Fruit fly (Drosophila melanogaster) whole organism, wandering third instar larva: Measurements from ENCODE around the gene CG3348.
A peak's percentile ranks its signal among the peaks of the same experiment; 100 is the strongest.

Source experiments
- Abd-B ChIP-seq: fragments of >200 bp; optimal IDR thresholded peaks from 2 replicates; lab custom pipeline; 2017; ENCODE audit warnings: missing biosample characterization, missing genetic modification characterization
- CG32264 ChIP-seq: fragments of 200-800 bp; sonication (Bioruptor generic); optimal IDR thresholded peaks from 2 replicates; lab custom pipeline; 2016; ENCODE audit warnings: missing biosample characterization, missing genetic modification characterization
- GATAd ChIP-seq: sonication (Bioruptor generic); optimal IDR thresholded peaks from 2 replicates; lab custom pipeline; 2016; ENCODE audit warnings: missing biosample characterization, missing genetic modification characterization
- HLH106 ChIP-seq: fragments of 200-800 bp; optimal IDR thresholded peaks from 3 replicates; lab custom pipeline; 2019; ENCODE audit warnings: missing biosample characterization, mild to moderate bottlenecking, missing genetic modification characterization, moderate library complexity
- Hnf4 ChIP-seq: fragments of 200-800 bp; sonication (Bioruptor generic); optimal IDR thresholded peaks from 2 replicates; lab custom pipeline; 2016; ENCODE audit warnings: missing biosample characterization, mild to moderate bottlenecking, missing genetic modification characterization
- Hr78 ChIP-seq: fragments of >200 bp; optimal IDR thresholded peaks from 2 replicates; lab custom pipeline; 2017; ENCODE audit warnings: missing biosample characterization, missing genetic modification characterization
- Hr83 ChIP-seq: fragments of 200-300 bp; sonication (Bioruptor generic); optimal IDR thresholded peaks from 2 replicates; lab custom pipeline; 2016; ENCODE audit warnings: missing biosample characterization, mild to moderate bottlenecking, missing genetic modification characterization, moderate library complexity; ENCODE audit not compliant: poor library complexity, severe bottlenecking
- Mio ChIP-seq: sonication (Bioruptor generic); optimal IDR thresholded peaks from 2 replicates; lab custom pipeline; 2016; ENCODE audit warnings: missing biosample characterization, missing genetic modification characterization
- N ChIP-seq: fragments of >200 bp; optimal IDR thresholded peaks from 2 replicates; lab custom pipeline; 2018; ENCODE audit warnings: missing biosample characterization, missing external identifiers, missing genetic modification characterization
- OdsH ChIP-seq: fragments of 200-800 bp; sonication (Bioruptor generic); optimal IDR thresholded peaks from 2 replicates; lab custom pipeline; 2016; ENCODE audit warnings: missing biosample characterization, mild to moderate bottlenecking, missing genetic modification characterization
- Rel ChIP-seq, 2 experiments: fragments of 200-800 bp; sonication (Bioruptor generic) in 1 of 2; optimal IDR thresholded peaks; 2 replicates in 1 of 2; 3 replicates in 1 of 2; lab custom pipeline; 2016 to 2019; ENCODE audit warnings: mild to moderate bottlenecking in 2 of 2, missing biosample characterization in 2 of 2, missing genetic modification characterization in 2 of 2, moderate library complexity in 1 of 2
- Sp1 ChIP-seq: fragments of 200-800 bp; sonication (Bioruptor generic); optimal IDR thresholded peaks from 3 replicates; lab custom pipeline; 2019; ENCODE audit warnings: missing biosample characterization, mild to moderate bottlenecking, missing genetic modification characterization, moderate library complexity
- Vsx2 ChIP-seq: fragments of 200-300, 225-300 bp; sonication (Bioruptor generic); optimal IDR thresholded peaks from 2 replicates; lab custom pipeline; 2018; ENCODE audit warnings: missing biosample characterization, missing genetic modification characterization; ENCODE audit not compliant: partially characterized antibody
- br ChIP-seq: fragments of 200-800 bp; sonication (Bioruptor generic); optimal IDR thresholded peaks from 2 replicates; lab custom pipeline; 2016; ENCODE audit warnings: missing biosample characterization, missing genetic modification characterization
- brk ChIP-seq: fragments of 200-800 bp; sonication (Bioruptor generic); optimal IDR thresholded peaks from 2 replicates; lab custom pipeline; 2016; ENCODE audit warnings: missing biosample characterization, mild to moderate bottlenecking, missing genetic modification characterization
- dl ChIP-seq, 2 experiments: fragments of 175-275, 200-275 bp in 1 of 2; fragments of 200-275 bp in 1 of 2; sonication (Bioruptor generic); optimal IDR thresholded peaks; lab custom pipeline; 2018; ENCODE audit warnings: mild to moderate bottlenecking in 2 of 2, missing biosample characterization in 2 of 2, missing genetic modification characterization in 2 of 2, moderate library complexity in 2 of 2; ENCODE audit not compliant: partially characterized antibody in 2 of 2, insufficient read depth in 1 of 2
- dmrt93B ChIP-seq: fragments of 200-800 bp; sonication (Bioruptor generic); optimal IDR thresholded peaks from 2 replicates; lab custom pipeline; 2018; ENCODE audit warnings: missing biosample characterization, mild to moderate bottlenecking, missing genetic modification characterization
- dsf ChIP-seq: sonication (Bioruptor generic); optimal IDR thresholded peaks from 2 replicates; lab custom pipeline; 2016; ENCODE audit warnings: missing biosample characterization, missing genetic modification characterization, borderline replicate concordance
- ey ChIP-seq: fragments of 200-800 bp; sonication (Bioruptor generic); optimal IDR thresholded peaks from 2 replicates; lab custom pipeline; 2016; ENCODE audit warnings: missing biosample characterization, missing genetic modification characterization
- foxo ChIP-seq, 2 experiments: fragments of 200-800 bp; sonication (Bioruptor generic); optimal IDR thresholded peaks; 2 replicates in 1 of 2; 3 replicates in 1 of 2; lab custom pipeline; 2016 to 2017; ENCODE audit warnings: missing biosample characterization in 2 of 2, missing genetic modification characterization in 2 of 2
- fru ChIP-seq: fragments of 200-800 bp; sonication (Bioruptor generic); optimal IDR thresholded peaks from 3 replicates; lab custom pipeline; 2016; ENCODE audit warnings: missing biosample characterization, mild to moderate bottlenecking, missing genetic modification characterization
- h ChIP-seq: fragments of 200-800 bp; sonication (Bioruptor generic); optimal IDR thresholded peaks from 3 replicates; lab custom pipeline; 2016; ENCODE audit warnings: missing biosample characterization, mild to moderate bottlenecking, missing genetic modification characterization
- jim ChIP-seq: fragments of 175-275, 200-325 bp; sonication (Bioruptor generic); optimal IDR thresholded peaks from 2 replicates; lab custom pipeline; 2016; ENCODE audit warnings: missing biosample characterization, mild to moderate bottlenecking, missing genetic modification characterization
- lola ChIP-seq: fragments of >200 bp; optimal IDR thresholded peaks from 2 replicates; lab custom pipeline; 2017; ENCODE audit warnings: missing biosample characterization, missing genetic modification characterization
- pan ChIP-seq: fragments of >200 bp; optimal IDR thresholded peaks from 2 replicates; lab custom pipeline; 2017
- psq ChIP-seq: fragments of 200-800 bp; sonication (Bioruptor generic); optimal IDR thresholded peaks from 3 replicates; lab custom pipeline; 2017; ENCODE audit warnings: missing biosample characterization, mild to moderate bottlenecking, missing genetic modification characterization, moderate library complexity
- rgr ChIP-seq: fragments of 200-800 bp; sonication (Bioruptor generic); optimal IDR thresholded peaks from 3 replicates; lab custom pipeline; 2016; ENCODE audit warnings: missing biosample characterization, mild to moderate bottlenecking, missing genetic modification characterization
- sage ChIP-seq: fragments of 200-800 bp; sonication (Bioruptor generic); optimal IDR thresholded peaks from 2 replicates; lab custom pipeline; 2016; ENCODE audit warnings: missing biosample characterization, mild to moderate bottlenecking, missing genetic modification characterization
- sv ChIP-seq: fragments of 200-800 bp; sonication (Bioruptor generic); optimal IDR thresholded peaks from 3 replicates; lab custom pipeline; 2016; ENCODE audit warnings: missing biosample characterization, missing genetic modification characterization
- tai ChIP-seq: sonication (Bioruptor generic); optimal IDR thresholded peaks from 2 replicates; lab custom pipeline; 2016; ENCODE audit warnings: missing biosample characterization, missing genetic modification characterization
- usp ChIP-seq: fragments of >200 bp; optimal IDR thresholded peaks from 2 replicates; lab custom pipeline; 2017; ENCODE audit warnings: missing biosample characterization, missing genetic modification characterization
- woc ChIP-seq: sonication (Bioruptor generic); optimal IDR thresholded peaks from 2 replicates; lab custom pipeline; 2016; ENCODE audit warnings: missing biosample characterization, mild to moderate bottlenecking, missing genetic modification characterization

Gene CG3348

DNA sequence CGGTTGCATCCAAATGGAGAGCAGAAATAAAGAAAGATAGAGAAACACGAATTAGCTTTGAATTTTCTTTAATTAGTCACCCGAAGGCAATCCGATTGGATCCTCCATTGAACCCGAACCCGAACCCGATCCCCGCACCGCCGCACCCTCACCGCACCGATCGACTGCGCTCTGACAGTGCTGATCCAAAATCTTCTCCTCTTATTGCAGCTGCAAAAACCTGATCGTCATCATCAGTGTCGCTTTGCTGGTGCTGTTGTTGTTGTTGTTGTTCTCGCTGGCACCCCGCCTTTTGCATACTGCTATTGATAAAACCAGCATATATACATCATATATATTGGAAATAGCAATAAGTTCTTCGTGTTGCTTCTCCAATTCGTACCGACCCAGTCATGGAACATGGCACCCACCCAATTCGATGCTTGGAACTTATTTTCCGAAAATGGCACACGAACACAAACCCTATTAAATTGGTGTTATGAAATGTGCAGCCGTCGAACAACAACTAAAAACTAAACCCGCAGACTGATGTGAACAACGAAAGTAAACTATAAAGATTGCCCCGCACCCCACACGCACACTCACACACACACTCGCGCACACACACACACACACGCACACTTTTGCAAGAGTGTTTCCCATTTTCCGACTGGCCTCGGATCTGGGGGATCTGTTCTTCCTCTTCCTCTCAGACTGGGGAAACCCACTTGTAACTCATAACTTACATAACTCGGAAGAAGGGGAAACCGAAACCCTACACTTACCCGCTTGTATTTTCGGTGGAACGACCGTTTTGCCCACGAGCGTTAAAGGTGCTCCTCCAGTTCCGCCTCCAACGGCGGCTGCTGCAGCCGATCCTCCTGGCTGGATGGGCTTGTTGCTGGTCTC, 21.4 kb downstream of the CG3348 start:
- TF ChIP-seq usp (GFP tag; lab: Kevin White, UChicago): no peak
- TF ChIP-seq Rel (GFP tag; optimal IDR thresholded peaks at IDR 0.05; lab: Kevin White, UChicago): no peak
- TF ChIP-seq Rel (tag; optimal IDR thresholded peaks at IDR 0.05; lab: Kevin White, UChicago): peak; percentile 78

- TF ChIP-seq dsf (GFP tag; lab: Kevin White, UChicago) (no peak), foxo (GFP tag; optimal IDR thresholded peaks at IDR 0.05; lab: Kevin White, UChicago) (no peak), ey (GFP tag; lab: Kevin White, UChicago) (no peak)
- TF ChIP-seq, all 38 proteins: peak for 0
Observed at dm6 chr3R:27265330-27265729, 26.7 kb downstream of the CG3348 start, which contains the start of the genes CG14262 and CG14260. Gene CG14262 (minus strand): TSS chr3R:27265430. Gene CG14260 (plus strand): TSS chr3R:27265457.

DNA sequence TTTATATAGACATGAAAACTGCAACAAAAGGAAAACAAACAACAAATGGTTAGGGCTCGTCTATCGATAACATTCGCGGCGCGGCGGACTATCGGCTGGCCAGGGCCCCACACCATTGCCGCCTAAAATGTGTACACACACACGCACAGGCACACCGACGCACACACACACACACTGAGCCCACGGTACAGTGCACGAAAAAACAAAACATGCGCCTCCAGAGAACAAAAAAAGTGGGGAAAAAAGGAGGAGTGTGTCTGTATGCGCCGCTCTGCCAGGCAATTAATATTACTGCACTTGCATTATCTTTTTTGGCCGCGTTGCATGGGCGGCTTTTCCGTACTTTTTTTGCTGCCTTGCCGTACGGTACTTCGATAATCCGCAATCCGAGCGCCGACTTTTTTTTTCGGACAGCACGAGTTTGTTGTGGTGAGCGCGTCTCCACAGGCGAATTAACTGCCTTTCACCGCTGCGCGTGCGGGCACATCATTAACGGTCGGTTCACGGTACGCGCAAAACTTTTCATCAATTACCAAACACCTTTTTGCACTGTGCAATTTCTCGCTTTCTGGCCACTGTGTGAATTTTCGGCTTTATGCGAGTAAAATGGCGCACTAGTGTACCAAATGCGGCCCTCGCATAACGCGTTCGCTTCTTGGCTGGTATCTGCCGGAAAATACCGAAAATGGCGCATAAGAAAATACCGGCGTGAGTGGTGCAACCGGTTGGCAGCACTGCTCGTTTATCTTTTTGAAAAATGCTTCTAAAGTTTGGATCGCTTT, 28.4 kb downstream of the CG3348 start, which contains the start of gene woc:
TSS of gene woc (minus strand) at position 622 of the 782 bp plus-strand sequence.
- TF ChIP-seq pan (lab: Kevin White, UChicago): no peak
- peak in 1 of 2 experiments; percentile 79 for TF ChIP-seq foxo (GFP tag; optimal IDR thresholded peaks at IDR 0.05; lab: Kevin White, UChicago)
- peak; percentile 74 for TF ChIP-seq psq
- TF ChIP-seq Rel (GFP tag; optimal IDR thresholded peaks at IDR 0.05; lab: Kevin White, UChicago): no peak
- peak; percentile 72 for TF ChIP-seq Rel (tag; optimal IDR thresholded peaks at IDR 0.05; lab: Kevin White, UChicago)
- TF ChIP-seq fru: peak; percentile 80
- TF ChIP-seq jim (GFP tag; lab: Kevin White, UChicago): peak; percentile 97
- TF ChIP-seq Hr78 (GFP tag; lab: Kevin White, UChicago): no peak
- peak; percentile 76 for TF ChIP-seq Hr83 (GFP tag; lab: Kevin White, UChicago)
- TF ChIP-seq sv (GFP tag; lab: Kevin White, UChicago): peak; percentile 39
- peak; percentile 53 for TF ChIP-seq rgr (GFP tag; lab: Kevin White, UChicago)
- no peak for TF ChIP-seq HLH106 (tag; lab: Kevin White, UChicago)
- no peak for TF ChIP-seq usp (GFP tag; lab: Kevin White, UChicago)
- peak; percentile 64 for TF ChIP-seq Sp1 (GFP tag; lab: Kevin White, UChicago)
- peak; percentile 80 for TF ChIP-seq h (GFP tag; lab: Kevin White, UChicago)
- TF ChIP-seq CG32264 (GFP tag; lab: Kevin White, UChicago): no peak
- no peak for TF ChIP-seq lola (GFP tag; lab: Kevin White, UChicago)
- TF ChIP-seq brk (GFP tag; lab: Kevin White, UChicago): no peak
- peak; percentile 71 for TF ChIP-seq OdsH
- no peak for TF ChIP-seq Vsx2 (GFP tag; lab: Kevin White, UChicago)
- TF ChIP-seq br (GFP tag; lab: Kevin White, UChicago): peak; percentile 68
- TF ChIP-seq ey (GFP tag; lab: Kevin White, UChicago): peak; percentile 78
- TF ChIP-seq N (GFP tag; lab: Kevin White, UChicago): peak; percentile 64
- TF ChIP-seq, all 38 proteins: peak for 14

DNA sequence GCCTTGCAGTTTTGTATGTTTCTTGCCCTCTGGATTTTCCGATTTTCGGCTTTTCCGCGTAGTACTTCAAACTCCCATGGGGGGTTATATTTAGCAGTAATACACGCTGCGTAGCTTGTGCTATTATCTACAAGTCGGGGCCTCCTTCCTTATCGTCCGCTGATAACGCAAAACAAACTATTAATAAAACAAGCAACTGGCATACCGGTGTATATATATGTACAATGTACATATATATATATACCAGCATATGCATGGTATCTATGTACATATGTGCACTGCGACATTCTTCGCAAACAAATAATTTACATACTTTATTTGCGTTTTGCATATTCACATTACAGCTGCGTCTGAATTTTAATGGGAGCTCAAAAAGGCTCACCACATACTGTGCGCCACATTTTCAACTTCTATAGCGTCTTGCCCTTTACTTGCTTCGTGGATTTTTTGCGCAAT, 38.1 kb downstream of the CG3348 start:
- TF ChIP-seq HLH106 (tag; lab: Kevin White, UChicago) (no peak), dmrt93B (GFP tag; lab: Kevin White, UChicago) (no peak), dl (GFP tag; optimal IDR thresholded peaks at IDR 0.05; lab: Kevin White, UChicago; ENCODE audit: insufficient read depth in 1 of 2, partially characterized antibody in 2 of 2) (no peak), Mio (GFP tag; lab: Kevin White, UChicago) (no peak), GATAd (GFP tag; lab: Kevin White, UChicago) (no peak), tai (GFP tag; lab: Kevin White, UChicago) (no peak), br (GFP tag; lab: Kevin White, UChicago) (no peak), brk (GFP tag; lab: Kevin White, UChicago) (no peak), sage (no peak), pan (lab: Kevin White, UChicago) (no peak), rgr (GFP tag; lab: Kevin White, UChicago) (no peak), Hnf4 (no peak), woc (GFP tag; lab: Kevin White, UChicago) (no peak), Abd-B (GFP tag; lab: Kevin White, UChicago) (no peak), foxo (GFP tag; optimal IDR thresholded peaks at IDR 0.05; lab: Kevin White, UChicago) (no peak), CG32264 (GFP tag; lab: Kevin White, UChicago) (no peak), lola (GFP tag; lab: Kevin White, UChicago) (no peak), dsf (GFP tag; lab: Kevin White, UChicago) (no peak), Hr78 (GFP tag; lab: Kevin White, UChicago) (no peak)
